Fruit fly (Drosophila melanogaster) whole organism, embryonic: Measurements from ENCODE around the gene CG9029.

Experiments
- Aef1 ChIP-seq: fragments of 200-800 bp; sonication (Bioruptor generic); IDR thresholded peaks from 3 replicates; pipeline ENCODE4 v1.3.6; 2022; ENCODE audit warnings: missing biosample characterization, missing genetic modification characterization
- Atf-2 ChIP-seq: fragments of 200-800 bp; sonication (Bioruptor generic); optimal IDR thresholded peaks from 2 replicates; lab custom pipeline; 2016; ENCODE audit warnings: missing biosample characterization, missing genetic modification characterization
- C15 ChIP-seq: fragments of 200-800 bp; sonication (Bioruptor generic); IDR thresholded peaks from 3 replicates; pipeline ENCODE4 v1.3.6; 2022; ENCODE audit warnings: missing biosample characterization, missing genetic modification characterization
- CG10654 ChIP-seq: fragments of 200-800 bp; sonication (Bioruptor generic); optimal IDR thresholded peaks from 2 replicates; lab custom pipeline; 2016; ENCODE audit warnings: missing biosample characterization, missing genetic modification characterization
- CG11695 ChIP-seq: fragments of 200-800 bp; sonication (Bioruptor generic); IDR thresholded peaks from 3 replicates; pipeline ENCODE4 v1.3.6; 2022; ENCODE audit warnings: missing biosample characterization, missing genetic modification characterization
- CG11723 ChIP-seq: fragments of 200-800 bp; sonication (Bioruptor generic); optimal IDR thresholded peaks from 2 replicates; lab custom pipeline; 2017; ENCODE audit warnings: missing biosample characterization, mild to moderate bottlenecking, missing genetic modification characterization
- CG14441 ChIP-seq: fragments of 200-800 bp; sonication (Bioruptor generic); IDR thresholded peaks from 2 replicates; pipeline ENCODE4 v1.3.6; 2022; ENCODE audit warnings: missing biosample characterization, missing genetic modification characterization
- CG18599 ChIP-seq: fragments of 200-800 bp; sonication (Bioruptor generic); optimal IDR thresholded peaks from 3 replicates; lab custom pipeline; 2017; ENCODE audit warnings: missing biosample characterization, missing genetic modification characterization, mild to moderate bottlenecking, moderate library complexity, missing genetic modification reagents
- CG32767 ChIP-seq: fragments of 200-800 bp; sonication (Bioruptor generic); IDR thresholded peaks from 2 replicates; pipeline ENCODE4 v1.3.6; 2022; ENCODE audit warnings: missing biosample characterization, missing genetic modification characterization
- CG34376 ChIP-seq: fragments of 200-800 bp; sonication (Bioruptor generic); optimal IDR thresholded peaks from 2 replicates; lab custom pipeline; 2018; ENCODE audit warnings: missing biosample characterization, mild to moderate bottlenecking, missing genetic modification characterization
- CG9437 ChIP-seq: fragments of 200-800 bp; sonication (Bioruptor generic); optimal IDR thresholded peaks from 2 replicates; lab custom pipeline; 2018; ENCODE audit warnings: missing biosample characterization, mild to moderate bottlenecking, missing genetic modification characterization
- CG9817 ChIP-seq: fragments of 200-800 bp; sonication (Bioruptor generic); optimal IDR thresholded peaks from 2 replicates; lab custom pipeline; 2018; ENCODE audit warnings: missing biosample characterization, mild to moderate bottlenecking, missing genetic modification characterization, moderate library complexity
- D19A ChIP-seq: fragments of 200-800 bp; optimal IDR thresholded peaks from 3 replicates; lab custom pipeline; 2019; ENCODE audit warnings: missing biosample characterization, mild to moderate bottlenecking, missing genetic modification characterization, moderate library complexity
- D19B ChIP-seq: fragments of 200-800 bp; sonication (Bioruptor generic); optimal IDR thresholded peaks from 2 replicates; lab custom pipeline; 2017; ENCODE audit warnings: missing biosample characterization, mild to moderate bottlenecking, missing genetic modification characterization
- Dip3 ChIP-seq: fragments of 200-800 bp; sonication (Bioruptor generic); optimal IDR thresholded peaks from 3 replicates; lab custom pipeline; 2016; ENCODE audit warnings: missing biosample characterization, missing genetic modification characterization
- Eip74EF ChIP-seq, 2 experiments: fragments of 200-800 bp in 1 of 2; fragments of >200 bp in 1 of 2; sonication (Bioruptor generic) in 1 of 2; optimal IDR thresholded peaks; 2 replicates each; lab custom pipeline; 2017 to 2019; ENCODE audit warnings: missing biosample characterization in 2 of 2, missing genetic modification characterization in 2 of 2, mild to moderate bottlenecking in 1 of 2, moderate library complexity in 1 of 2
- HHEX ChIP-seq: fragments of 200-800 bp; sonication (Bioruptor generic); optimal IDR thresholded peaks from 3 replicates; lab custom pipeline; 2017; ENCODE audit warnings: missing biosample characterization, mild to moderate bottlenecking, missing genetic modification characterization, missing genetic modification reagents
- HLH54F ChIP-seq: fragments of 200-800 bp; sonication (Bioruptor generic); optimal IDR thresholded peaks from 3 replicates; lab custom pipeline; 2016; ENCODE audit warnings: missing biosample characterization, missing genetic modification characterization
- Hmr ChIP-seq: fragments of 200-800 bp; sonication (Bioruptor generic); optimal IDR thresholded peaks from 3 replicates; lab custom pipeline; 2017; ENCODE audit warnings: mild to moderate bottlenecking, missing biosample characterization, missing genetic modification reagents, missing genetic modification characterization
- Hmx ChIP-seq: fragments of 200-800 bp; sonication (Bioruptor generic); optimal IDR thresholded peaks from 2 replicates; lab custom pipeline; 2016; ENCODE audit warnings: missing biosample characterization, missing genetic modification characterization
- Hr39 ChIP-seq: fragments of >200 bp; optimal IDR thresholded peaks from 2 replicates; lab custom pipeline; 2017
- Lim3 ChIP-seq: fragments of 200-800 bp; sonication (Bioruptor generic); IDR thresholded peaks from 2 replicates; pipeline ENCODE4 v1.3.6; 2022; ENCODE audit warnings: missing biosample characterization, missing genetic modification characterization
- Meics ChIP-seq: fragments of 200-800 bp; sonication (Bioruptor generic); optimal IDR thresholded peaks from 2 replicates; lab custom pipeline; 2017; ENCODE audit warnings: missing biosample characterization, mild to moderate bottlenecking, missing genetic modification characterization
- NK7.1 ChIP-seq: fragments of 200-800 bp; sonication (Bioruptor generic); optimal IDR thresholded peaks from 3 replicates; lab custom pipeline; 2016; ENCODE audit warnings: missing biosample characterization, missing genetic modification characterization
- Opbp ChIP-seq: fragments of 200-800 bp; sonication (Bioruptor generic); IDR thresholded peaks from 3 replicates; pipeline ENCODE4 v1.3.6; 2022; ENCODE audit warnings: missing biosample characterization, missing genetic modification characterization; ENCODE audit not compliant: partially characterized antibody
- Six4 ChIP-seq: fragments of 200-800 bp; sonication (Bioruptor generic); optimal IDR thresholded peaks from 2 replicates; lab custom pipeline; 2016; ENCODE audit warnings: missing biosample characterization, missing genetic modification characterization
- TFAM ChIP-seq: fragments of 200-800 bp; sonication (Bioruptor generic); optimal IDR thresholded peaks from 2 replicates; lab custom pipeline; 2017; ENCODE audit warnings: missing biosample characterization, missing genetic modification characterization, inconsistent platforms
- Vsx1 ChIP-seq: fragments of 200-800 bp; sonication (Bioruptor generic); optimal IDR thresholded peaks from 2 replicates; lab custom pipeline; 2017; ENCODE audit warnings: missing biosample characterization, mild to moderate bottlenecking, missing genetic modification characterization, missing genetic modification reagents
- amos ChIP-seq: fragments of 200-800 bp; sonication (Bioruptor generic); IDR thresholded peaks from 2 replicates; pipeline ENCODE4 v1.3.6; 2022; ENCODE audit warnings: missing biosample characterization, missing genetic modification characterization; ENCODE audit not compliant: partially characterized antibody
- bbx ChIP-seq: fragments of 200-800 bp; sonication (Bioruptor generic); IDR thresholded peaks from 2 replicates; pipeline ENCODE4 v1.3.6; 2022; ENCODE audit warnings: missing biosample characterization, missing genetic modification characterization; ENCODE audit not compliant: partially characterized antibody
- br ChIP-seq: fragments of >200 bp; optimal IDR thresholded peaks from 2 replicates; lab custom pipeline; 2017
- cas ChIP-seq: fragments of 200-800 bp; sonication (Bioruptor generic); IDR thresholded peaks from 2 replicates; pipeline ENCODE4 v1.3.6; 2022; ENCODE audit warnings: missing biosample characterization, missing genetic modification characterization
- cwo ChIP-seq: fragments of 200-800 bp; sonication (Bioruptor generic); optimal IDR thresholded peaks from 3 replicates; lab custom pipeline; 2017; ENCODE audit warnings: missing biosample characterization, missing genetic modification characterization, mild to moderate bottlenecking, moderate library complexity, missing genetic modification reagents
- dysf ChIP-seq: fragments of 200-800 bp; sonication (Bioruptor generic); IDR thresholded peaks from 3 replicates; pipeline ENCODE4 v1.3.6; 2022; ENCODE audit warnings: missing biosample characterization, missing genetic modification characterization
- exex ChIP-seq: fragments of 200-800 bp; sonication (Bioruptor generic); optimal IDR thresholded peaks from 4 replicates; lab custom pipeline; 2018; ENCODE audit warnings: missing biosample characterization, mild to moderate bottlenecking, missing genetic modification characterization, moderate library complexity
- gce ChIP-seq: fragments of 200-800 bp; sonication (Bioruptor generic); IDR thresholded peaks from 3 replicates; pipeline ENCODE4 v1.3.6; 2022; ENCODE audit warnings: missing biosample characterization, missing genetic modification characterization
- hb ChIP-seq: fragments of 200-800 bp; sonication (Bioruptor generic); IDR thresholded peaks from 3 replicates; pipeline ENCODE4 v1.3.6; 2022; ENCODE audit warnings: missing biosample characterization, missing genetic modification characterization; ENCODE audit not compliant: partially characterized antibody
- jigr1 ChIP-seq: fragments of 200-800 bp; sonication (Bioruptor generic); IDR thresholded peaks from 3 replicates; pipeline ENCODE4 v1.3.6; 2022; ENCODE audit warnings: missing biosample characterization, missing genetic modification characterization
- mam ChIP-seq: fragments of 200-800 bp; sonication (Bioruptor generic); optimal IDR thresholded peaks from 3 replicates; lab custom pipeline; 2016; ENCODE audit warnings: missing biosample characterization, missing genetic modification characterization
- peb ChIP-seq: fragments of 200-800 bp; sonication (Bioruptor generic); IDR thresholded peaks from 2 replicates; pipeline ENCODE4 v1.3.6; 2022; ENCODE audit warnings: missing biosample characterization, missing genetic modification characterization
- repo ChIP-seq: fragments of 200-800 bp; sonication (Bioruptor generic); optimal IDR thresholded peaks from 2 replicates; lab custom pipeline; 2016; ENCODE audit warnings: missing biosample characterization, missing genetic modification characterization
- run ChIP-seq: fragments of 200-800 bp; sonication (Bioruptor generic); optimal IDR thresholded peaks from 3 replicates; lab custom pipeline; 2018; ENCODE audit warnings: missing biosample characterization, mild to moderate bottlenecking, missing genetic modification characterization
- sim ChIP-seq: fragments of 200-800 bp; sonication (Bioruptor generic); IDR thresholded peaks from 2 replicates; pipeline ENCODE4 v1.3.6; 2022; ENCODE audit warnings: missing biosample characterization, missing genetic modification characterization
- sob ChIP-seq: fragments of 200-800 bp; sonication (Bioruptor generic); IDR thresholded peaks from 2 replicates; pipeline ENCODE4 v1.3.6; 2022; ENCODE audit warnings: missing biosample characterization, missing genetic modification characterization
- ssp ChIP-seq: fragments of 200-800 bp; sonication (Bioruptor generic); IDR thresholded peaks from 2 replicates; pipeline ENCODE4 v1.3.6; 2022; ENCODE audit warnings: missing biosample characterization, missing genetic modification characterization
- tin ChIP-seq: fragments of 200-800 bp; sonication (Bioruptor generic); optimal IDR thresholded peaks from 3 replicates; lab custom pipeline; 2016; ENCODE audit warnings: missing biosample characterization, missing genetic modification characterization
- ttk ChIP-seq: fragments of 200-800 bp; sonication (Bioruptor generic); IDR thresholded peaks from 2 replicates; pipeline ENCODE4 v2.1.2; 2022; ENCODE audit warnings: missing biosample characterization, missing genetic modification characterization
- zen ChIP-seq: fragments of 200-800 bp; sonication (Bioruptor generic); optimal IDR thresholded peaks from 3 replicates; lab custom pipeline; 2018; ENCODE audit warnings: missing biosample characterization, mild to moderate bottlenecking, missing genetic modification characterization, moderate library complexity

The CG9029 gene

DNA sequence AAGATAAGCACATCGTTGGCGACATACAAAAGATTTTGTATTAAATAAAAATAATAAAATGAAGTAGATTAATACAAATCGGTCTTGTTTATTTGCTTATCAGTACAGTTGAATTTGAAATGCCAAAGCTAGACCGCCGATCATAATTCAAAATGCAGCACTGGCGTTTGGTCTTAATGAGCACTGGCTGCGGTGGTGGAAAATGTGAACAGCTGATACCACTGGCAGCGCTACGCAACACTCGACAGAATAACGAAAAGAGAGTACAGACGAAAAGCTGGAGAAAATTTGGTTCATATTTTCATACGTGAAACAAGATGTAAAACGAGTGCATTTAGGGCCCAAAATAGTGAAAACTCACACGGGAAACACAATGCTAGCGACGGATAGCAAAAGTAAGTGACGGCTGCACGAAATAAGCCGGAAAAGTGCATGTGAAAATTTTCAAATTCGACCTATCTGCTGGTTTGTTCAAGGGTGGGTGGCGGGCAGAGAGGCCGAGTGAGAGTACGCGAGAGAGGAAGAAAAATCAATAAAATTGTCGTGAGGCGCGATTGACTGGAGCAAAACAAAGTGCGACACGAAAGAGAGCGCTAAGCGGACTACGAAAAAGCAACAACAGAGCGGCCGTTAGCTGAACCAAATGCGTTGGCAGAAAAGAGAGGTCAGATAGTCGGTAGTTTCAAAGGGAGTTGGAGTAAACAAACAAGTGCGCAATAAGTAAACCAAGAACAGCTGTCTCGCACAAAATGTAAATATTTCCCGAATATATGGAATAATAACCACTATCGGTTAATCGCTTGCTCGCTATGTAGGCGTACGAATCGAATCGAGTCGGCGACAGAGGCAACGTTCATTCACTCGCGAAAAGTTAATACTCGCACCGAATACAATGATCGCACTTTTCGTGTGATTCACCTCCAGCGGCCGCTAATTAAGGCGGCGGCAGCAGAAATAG lies 21.4 kb downstream of the CG9029 start, which contains the start of gene bchs (continued):
- TF ChIP-seq ttk (GFP tag; lab: Robert Waterston, UW) (no peak), sob (GFP tag; lab: Robert Waterston, UW) (peak; percentile 84), jigr1 (GFP tag; lab: Robert Waterston, UW) (no peak), Lim3 (GFP tag; lab: Robert Waterston, UW) (no peak), br (no peak), C15 (GFP tag; lab: Robert Waterston, UW) (peak; percentile 57; the same call in 1 of the 3 replicates), bbx (GFP tag; lab: Robert Waterston, UW) (no peak), cas (GFP tag; lab: Robert Waterston, UW) (no peak; the same call in 1 of the 2 replicates), Vsx1 (GFP tag; lab: Kevin White, UChicago) (peak; percentile 97), Six4 (peak; percentile 69), HHEX (GFP tag; lab: Kevin White, UChicago) (peak; percentile 95), CG11723 (GFP tag; lab: Kevin White, UChicago) (peak; percentile 92), CG10654 (GFP tag; lab: Kevin White, UChicago) (peak; percentile 79), Hr39 (lab: Kevin White, UChicago) (no peak), CG9817 (peak; percentile 60), D19A (tag; lab: Kevin White, UChicago) (no peak), gce (GFP tag; lab: Robert Waterston, UW) (peak; percentile 93), CG32767 (GFP tag; lab: Robert Waterston, UW) (peak; percentile 69; the same call in 1 of the 2 replicates), CG11695 (GFP tag; lab: Robert Waterston, UW) (peak; percentile 85), CG9437 (GFP tag; lab: Kevin White, UChicago) (no peak), Opbp (GFP tag; lab: Robert Waterston, UW) (peak; percentile 44; the same call in 2 of the 3 replicates), NK7.1 (GFP tag; lab: Kevin White, UChicago) (peak; percentile 92), hb (GFP tag; lab: Robert Waterston, UW) (no peak), dysf (GFP tag; lab: Robert Waterston, UW) (peak; percentile 57; the same call in 1 of the 3 replicates), Atf-2 (peak; percentile 79), mam (GFP tag; lab: Kevin White, UChicago) (peak; percentile 64), CG14441 (GFP tag; lab: Robert Waterston, UW) (peak; percentile 60; the same call in 1 of the 2 replicates), Hmr (GFP tag; lab: Kevin White, UChicago) (peak; percentile 97), cwo (GFP tag; lab: Kevin White, UChicago) (peak; percentile 86), Eip74EF (GFP tag; optimal IDR thresholded peaks at IDR 0.05; lab: Kevin White, UChicago) (no peak), ssp (GFP tag; lab: Robert Waterston, UW) (no peak), amos (no peak; the same call in 1 of the 2 replicates), HLH54F (GFP tag; lab: Kevin White, UChicago) (peak; percentile 31), TFAM (GFP tag; lab: Kevin White, UChicago) (peak; percentile 66), sim (peak; percentile 92), peb (GFP tag; lab: Robert Waterston, UW) (0 out of 2 replicates have a peak, but pooled peaks have one; percentile 38), D19B (GFP tag; lab: Kevin White, UChicago) (peak; percentile 58), Hmx (GFP tag; lab: Kevin White, UChicago) (no peak), exex (tag; lab: Kevin White, UChicago) (peak; percentile 79), Dip3 (GFP tag; lab: Kevin White, UChicago) (peak; percentile 50), tin (GFP tag; lab: Kevin White, UChicago) (peak; percentile 41), Aef1 (GFP tag; lab: Robert Waterston, UW) (peak; percentile 34; the same call in 1 of the 3 replicates), run (tag; lab: Kevin White, UChicago) (peak; percentile 80), Meics (GFP tag; lab: Kevin White, UChicago) (peak; percentile 88), repo (GFP tag; lab: Kevin White, UChicago) (peak; percentile 71), CG18599 (peak; percentile 97), zen (peak; percentile 21), CG34376 (GFP tag; lab: Kevin White, UChicago) (peak; percentile 93)
